Worm (Caenorhabditis elegans) whole organism, L2 larva: ENCODE results near the gene her-1.

Source experiments
- C34F6.9 ChIP-seq: fragments of 150-350 bp; optimal IDR thresholded peaks from 2 replicates; lab custom pipeline; 2014; ENCODE audit warnings: missing biosample characterization, missing genetic modification characterization
- F13H6.1 ChIP-seq: sonication (generic microtip); optimal IDR thresholded peaks from 2 replicates; lab custom pipeline; 2016; ENCODE audit warnings: missing genetic modification characterization, missing compliant biosample characterization
- R02D3.7 ChIP-seq: fragments of 150-350 bp; optimal IDR thresholded peaks from 2 replicates; lab custom pipeline; 2014; ENCODE audit warnings: missing biosample characterization, missing genetic modification characterization
- Y55F3AM.14 ChIP-seq: fragments of 200-800 bp; sonication (Bioruptor generic); optimal IDR thresholded peaks from 2 replicates; lab custom pipeline; 2018; ENCODE audit warnings: mild to moderate bottlenecking, missing genetic modification characterization, missing compliant biosample characterization
- alr-1 ChIP-seq: fragments of 150-350 bp; optimal IDR thresholded peaks from 2 replicates; lab custom pipeline; 2014; ENCODE audit warnings: missing biosample characterization, missing genetic modification characterization
- aly-2 ChIP-seq: fragments of 150-350 bp; optimal IDR thresholded peaks from 2 replicates; lab custom pipeline; 2014; ENCODE audit warnings: missing biosample characterization, missing genetic modification characterization
- ama-1 ChIP-seq: fragments of 150-350 bp; optimal IDR thresholded peaks from 2 replicates; lab custom pipeline; 2018; ENCODE audit warnings: inconsistent platforms
- blmp-1 ChIP-seq: sonication (generic microtip); optimal IDR thresholded peaks from 2 replicates; lab custom pipeline; 2017; ENCODE audit warnings: missing genetic modification characterization, mild to moderate bottlenecking, missing compliant biosample characterization, antibody characterized with exemption, moderate library complexity; ENCODE audit not compliant: insufficient read depth
- ceh-16 ChIP-seq: fragments of 150-350 bp; optimal IDR thresholded peaks from 2 replicates; lab custom pipeline; 2014; ENCODE audit warnings: missing biosample characterization, missing genetic modification characterization
- ceh-82 ChIP-seq: fragments of 150-350 bp; optimal IDR thresholded peaks from 2 replicates; lab custom pipeline; 2014; ENCODE audit warnings: missing biosample characterization, missing genetic modification characterization
- crh-2 ChIP-seq: sonication (generic microtip); optimal IDR thresholded peaks from 2 replicates; lab custom pipeline; 2017; ENCODE audit warnings: missing biosample characterization, missing genetic modification characterization
- egl-27 ChIP-seq: sonication (generic microtip); optimal IDR thresholded peaks from 3 replicates; lab custom pipeline; 2017; ENCODE audit warnings: missing biosample characterization, missing genetic modification reagents, missing genetic modification characterization
- elt-1 ChIP-seq: fragments of 150-350 bp; optimal IDR thresholded peaks from 2 replicates; lab custom pipeline; 2014; ENCODE audit warnings: missing biosample characterization, missing genetic modification characterization
- elt-3 ChIP-seq: sonication (generic microtip); optimal IDR thresholded peaks from 2 replicates; lab custom pipeline; 2017; ENCODE audit warnings: missing biosample characterization, missing genetic modification characterization
- fos-1 ChIP-seq: fragments of 150-350 bp; optimal IDR thresholded peaks from 2 replicates; lab custom pipeline; 2014; ENCODE audit warnings: missing biosample characterization, missing genetic modification characterization
- gmeb-1 ChIP-seq: fragments of 150-350 bp; optimal IDR thresholded peaks from 2 replicates; lab custom pipeline; 2014; ENCODE audit warnings: missing biosample characterization, missing genetic modification characterization
- lin-11 ChIP-seq: fragments of 150-350 bp; sonication (generic microtip); optimal IDR thresholded peaks from 2 replicates; lab custom pipeline; 2014; ENCODE audit warnings: missing biosample characterization, missing genetic modification characterization, inconsistent platforms, mixed read lengths
- lin-13 ChIP-seq: fragments of 150-350 bp; optimal IDR thresholded peaks from 2 replicates; lab custom pipeline; 2014; ENCODE audit warnings: missing biosample characterization, missing genetic modification reagents, missing genetic modification characterization
- lin-39 ChIP-seq: fragments of 150-350 bp; optimal IDR thresholded peaks from 2 replicates; lab custom pipeline; 2014; ENCODE audit warnings: missing biosample characterization, missing genetic modification reagents, missing genetic modification characterization
- mab-5 ChIP-seq: fragments of 150-350 bp; optimal IDR thresholded peaks from 2 replicates; lab custom pipeline; 2014; ENCODE audit warnings: missing biosample characterization, missing genetic modification characterization
- mbf-1 ChIP-seq: sonication (generic microtip); optimal IDR thresholded peaks from 2 replicates; lab custom pipeline; 2017; ENCODE audit warnings: missing biosample characterization, missing genetic modification characterization
- mdl-1 ChIP-seq, 2 experiments: fragments of 150-350 bp in 1 of 2; sonication (generic microtip) in 1 of 2; optimal IDR thresholded peaks; 2 replicates each; lab custom pipeline; 2017; ENCODE audit warnings: missing biosample characterization in 2 of 2, missing genetic modification characterization in 2 of 2
- nhr-10 ChIP-seq: sonication (generic microtip); optimal IDR thresholded peaks from 2 replicates; lab custom pipeline; 2017; ENCODE audit warnings: missing biosample characterization, missing genetic modification characterization
- nhr-11 ChIP-seq: fragments of 150-350 bp; optimal IDR thresholded peaks from 2 replicates; lab custom pipeline; 2014; ENCODE audit warnings: missing biosample characterization, missing genetic modification characterization
- nhr-12 ChIP-seq: fragments of 150-350 bp; optimal IDR thresholded peaks from 2 replicates; lab custom pipeline; 2014; ENCODE audit warnings: missing biosample characterization, missing genetic modification characterization
- nhr-129 ChIP-seq: fragments of 150-350 bp; optimal IDR thresholded peaks from 2 replicates; lab custom pipeline; 2014; ENCODE audit warnings: missing biosample characterization, missing genetic modification characterization
- nhr-21 ChIP-seq: fragments of 150-350 bp; optimal IDR thresholded peaks from 2 replicates; lab custom pipeline; 2014; ENCODE audit warnings: missing biosample characterization, missing genetic modification characterization
- nhr-23 ChIP-seq: fragments of 150-350 bp; optimal IDR thresholded peaks from 2 replicates; lab custom pipeline; 2014; ENCODE audit warnings: missing biosample characterization, missing genetic modification reagents, missing genetic modification characterization
- nhr-237 ChIP-seq: fragments of 150-350 bp; optimal IDR thresholded peaks from 2 replicates; lab custom pipeline; 2014; ENCODE audit warnings: missing biosample characterization, missing genetic modification characterization
- nhr-25 ChIP-seq: fragments of 150-350 bp; sonication (generic microtip); optimal IDR thresholded peaks from 3 replicates; lab custom pipeline; 2014; ENCODE audit warnings: missing biosample characterization, missing genetic modification characterization
- nhr-6 ChIP-seq: fragments of 150-350 bp; optimal IDR thresholded peaks from 2 replicates; lab custom pipeline; 2014; ENCODE audit warnings: missing biosample characterization, missing genetic modification characterization
- nhr-77 ChIP-seq: fragments of 150-350 bp; optimal IDR thresholded peaks from 2 replicates; lab custom pipeline; 2014; ENCODE audit warnings: missing biosample characterization, missing genetic modification characterization
- peb-1 ChIP-seq: fragments of 150-350 bp; optimal IDR thresholded peaks from 2 replicates; lab custom pipeline; 2014; ENCODE audit warnings: missing biosample characterization, missing genetic modification characterization
- sem-4 ChIP-seq: fragments of 150-350 bp; optimal IDR thresholded peaks from 2 replicates; lab custom pipeline; 2014; ENCODE audit warnings: missing biosample characterization, missing genetic modification reagents, missing genetic modification characterization
- skn-1 ChIP-seq: sonication (generic microtip); optimal IDR thresholded peaks from 2 replicates; lab custom pipeline; 2017; ENCODE audit warnings: missing biosample characterization, missing genetic modification characterization
- sma-3 ChIP-seq: sonication (generic microtip); optimal IDR thresholded peaks from 2 replicates; lab custom pipeline; 2016; ENCODE audit warnings: missing genetic modification reagents, missing genetic modification characterization, missing compliant biosample characterization
- sma-9 ChIP-seq, 2 experiments: fragments of 150-350 bp in 1 of 2; sonication (generic microtip) in 1 of 2; optimal IDR thresholded peaks; 2 replicates each; lab custom pipeline; 2014 to 2016; ENCODE audit warnings: missing genetic modification characterization in 2 of 2, mild to moderate bottlenecking in 1 of 2, missing biosample characterization in 1 of 2, missing compliant biosample characterization in 1 of 2, missing genetic modification reagents in 1 of 2, moderate library complexity in 1 of 2
- snpc-4 ChIP-seq: fragments of 150-350 bp; optimal IDR thresholded peaks from 2 replicates; lab custom pipeline; 2014; ENCODE audit warnings: missing biosample characterization, missing genetic modification characterization
- unc-39 ChIP-seq: fragments of 150-350 bp; optimal IDR thresholded peaks from 2 replicates; lab custom pipeline; 2014; ENCODE audit warnings: missing biosample characterization, missing genetic modification characterization
- unc-55 ChIP-seq: fragments of 150-350 bp; sonication (generic microtip); optimal IDR thresholded peaks from 3 replicates; lab custom pipeline; 2014; ENCODE audit warnings: missing biosample characterization, missing genetic modification reagents, missing genetic modification characterization
- unc-62 ChIP-seq: fragments of 150-350 bp; optimal IDR thresholded peaks from 2 replicates; lab custom pipeline; 2014; ENCODE audit warnings: missing biosample characterization, missing genetic modification reagents, missing genetic modification characterization
- zag-1 ChIP-seq: fragments of 150-350 bp; optimal IDR thresholded peaks from 2 replicates; lab custom pipeline; 2014; ENCODE audit warnings: missing biosample characterization, missing genetic modification characterization
- ztf-1 ChIP-seq: fragments of 200-800 bp; sonication (Bioruptor generic); conservative IDR thresholded peaks from 2 replicates; pipeline ENCODE4 v1.3.6; 2022; ENCODE audit warnings: missing genetic modification characterization, missing compliant biosample characterization
- ztf-11 ChIP-seq: sonication (generic microtip); optimal IDR thresholded peaks from 2 replicates; lab custom pipeline; 2017; ENCODE audit warnings: missing biosample characterization, missing genetic modification characterization
- ztf-4 ChIP-seq: fragments of 150-350 bp; optimal IDR thresholded peaks from 2 replicates; lab custom pipeline; 2014; ENCODE audit warnings: missing biosample characterization, missing genetic modification characterization

her-1 gene

ce11 chrV:9729462-9730162 lies 32.8 kb downstream of the her-1 start, which contains the start of the genes aagr-3 and drap-1 (continued):
- TF ChIP-seq sem-4 (tag; lab: Kevin White, UChicago), result peak; percentile 61
- no peak for TF ChIP-seq lin-11
- TF ChIP-seq nhr-237 (tag; lab: Kevin White, UChicago), result no peak
- TF ChIP-seq ztf-1 (GFP tag; lab: Robert Waterston, UW), result no peak
- TF ChIP-seq F13H6.1 (tag; lab: Kevin White, UChicago), result peak; percentile 39
- TF ChIP-seq Y55F3AM.14 (GFP tag; lab: Kevin White, UChicago), result no peak
- TF ChIP-seq ztf-11 (tag; lab: Kevin White, UChicago), result no peak
- no peak for TF ChIP-seq nhr-25 (tag; lab: Kevin White, UChicago)
- no peak for TF ChIP-seq mdl-1 (tag; optimal IDR thresholded peaks at IDR 0.05; lab: Kevin White, UChicago)
- TF ChIP-seq nhr-11 (tag; lab: Kevin White, UChicago), result no peak
- no peak for TF ChIP-seq aly-2 (tag; lab: Kevin White, UChicago)
- TF ChIP-seq mab-5, result peak; percentile 26
- no peak for TF ChIP-seq alr-1
- peak; percentile 83 for TF ChIP-seq fos-1 (tag; lab: Kevin White, UChicago)
- no peak for TF ChIP-seq R02D3.7 (tag; lab: Kevin White, UChicago)
- peak; percentile 55 for TF ChIP-seq lin-13 (GFP tag; lab: Kevin White, UChicago)
- TF ChIP-seq ceh-16 (tag; lab: Kevin White, UChicago), result no peak
- no peak for TF ChIP-seq nhr-6 (tag; lab: Kevin White, UChicago)
- TF ChIP-seq unc-62 (GFP tag; lab: Kevin White, UChicago), result no peak
- TF ChIP-seq blmp-1, result no peak
- TF ChIP-seq gmeb-1 (tag; lab: Kevin White, UChicago), result peak; percentile 56
- TF ChIP-seq nhr-21, result no peak
- peak; percentile 51 for TF ChIP-seq sma-3
- TF ChIP-seq nhr-23 (tag; lab: Kevin White, UChicago), result no peak
- TF ChIP-seq unc-39, result no peak
- no peak for TF ChIP-seq zag-1
- TF ChIP-seq ceh-82, result no peak
- TF ChIP-seq nhr-12 (tag; lab: Kevin White, UChicago), result no peak
- TF ChIP-seq elt-3, result no peak
- TF ChIP-seq ztf-4 (tag; lab: Kevin White, UChicago), result peak; percentile 12
- no peak for TF ChIP-seq peb-1 (tag; lab: Kevin White, UChicago)
- TF ChIP-seq lin-39, result no peak

ce11 chrV:9730743-9731706 lies 34.2 kb downstream of the her-1 start:
- TF ChIP-seq elt-3 (no peak), Y55F3AM.14 (GFP tag; lab: Kevin White, UChicago) (peak; percentile 90), nhr-12 (tag; lab: Kevin White, UChicago) (no peak), sma-3 (peak; percentile 93), nhr-77 (tag; lab: Kevin White, UChicago) (no peak), peb-1 (tag; lab: Kevin White, UChicago) (no peak), ama-1 (peak; percentile 99), C34F6.9 (tag; lab: Kevin White, UChicago) (peak; percentile 96), lin-39 (peak; percentile 80), elt-1 (tag; lab: Kevin White, UChicago) (no peak), snpc-4 (tag; lab: Kevin White, UChicago) (peak; percentile 79), nhr-21 (peak; percentile 96), skn-1 (peak; percentile 55), nhr-10 (tag; lab: Kevin White, UChicago) (peak; percentile 23), ceh-16 (tag; lab: Kevin White, UChicago) (peak; percentile 91), gmeb-1 (tag; lab: Kevin White, UChicago) (peak; percentile 68), aly-2 (tag; lab: Kevin White, UChicago) (no peak), mbf-1 (no peak), nhr-237 (tag; lab: Kevin White, UChicago) (no peak), unc-62 (GFP tag; lab: Kevin White, UChicago) (no peak), nhr-23 (tag; lab: Kevin White, UChicago) (no peak), nhr-6 (tag; lab: Kevin White, UChicago) (peak; percentile 77), sem-4 (tag; lab: Kevin White, UChicago) (peak; percentile 61), blmp-1 (peak; percentile 76), zag-1 (peak; percentile 93), F13H6.1 (tag; lab: Kevin White, UChicago) (peak; percentile 98), nhr-11 (tag; lab: Kevin White, UChicago) (peak; percentile 77), mab-5 (peak; percentile 76), crh-2 (tag; lab: Kevin White, UChicago) (peak; percentile 98), unc-39 (peak; percentile 69), egl-27 (tag; lab: Kevin White, UChicago) (peak; percentile 85), nhr-25 (tag; lab: Kevin White, UChicago) (peak; percentile 93), fos-1 (tag; lab: Kevin White, UChicago) (peak; percentile 97), unc-55 (peak; percentile 95), lin-11 (peak; percentile 98), sma-9 (GFP tag; optimal IDR thresholded peaks at IDR 0.05; lab: Kevin White, UChicago) (peak; percentile 90), sma-9 (tag; optimal IDR thresholded peaks at IDR 0.05; lab: Kevin White, UChicago) (no peak), nhr-129 (tag; lab: Kevin White, UChicago) (peak; percentile 98), ztf-1 (GFP tag; lab: Robert Waterston, UW) (0 out of 2 replicates have a peak, but pooled peaks have one; percentile 63)
